Worm (Caenorhabditis elegans) whole organism, late embryonic: ENCODE measurements around the gene mua-6.

ENCODE experiments used
- K02D7.2 ChIP-seq: sonication (generic microtip); optimal IDR thresholded peaks from 2 replicates; lab custom pipeline; 2017; ENCODE audit warnings: mild to moderate bottlenecking, missing genetic modification characterization, missing compliant biosample characterization
- T23F11.4 ChIP-seq: fragments of 200-800 bp; sonication (Bioruptor generic); optimal IDR thresholded peaks from 2 replicates; lab custom pipeline; 2018; ENCODE audit warnings: mild to moderate bottlenecking, missing genetic modification characterization, missing compliant biosample characterization
- ama-1 ChIP-seq: fragments of 150-350 bp; optimal IDR thresholded peaks from 2 replicates; lab custom pipeline; 2014
- nhr-11 ChIP-seq: fragments of 150-350 bp; optimal IDR thresholded peaks from 2 replicates; lab custom pipeline; 2014; ENCODE audit warnings: missing biosample characterization, missing genetic modification characterization
- pat-9 ChIP-seq: fragments of 200-800 bp; sonication (Bioruptor generic); optimal IDR thresholded peaks from 2 replicates; lab custom pipeline; 2018; ENCODE audit warnings: mild to moderate bottlenecking, missing genetic modification characterization, moderate library complexity, missing compliant biosample characterization
- pha-4 ChIP-seq: fragments of 150-350 bp; optimal IDR thresholded peaks from 2 replicates; lab custom pipeline; 2018; ENCODE audit warnings: missing biosample characterization, missing genetic modification reagents, missing genetic modification characterization

DNA sequence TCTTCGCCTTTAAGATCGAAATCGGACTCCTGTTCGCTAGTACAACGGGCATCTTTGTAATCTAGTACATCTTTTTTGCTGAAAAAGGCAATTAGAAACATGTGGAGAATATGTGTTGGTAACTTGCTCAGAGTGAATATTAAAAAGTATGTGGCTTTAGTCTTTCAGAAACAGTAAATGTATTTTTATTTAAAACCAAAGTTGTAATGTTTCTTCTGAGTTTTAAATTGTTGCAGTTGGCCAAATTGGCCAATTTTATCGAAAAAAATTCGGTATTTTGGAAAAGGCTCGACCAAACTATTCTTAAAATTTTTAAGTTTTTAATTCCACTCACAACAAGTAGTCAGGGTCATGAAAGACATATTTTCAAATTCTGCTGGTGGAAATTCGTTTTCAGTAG, 17.6 kb upstream of the mua-6 start, which contains the start of gene F52E10.2:
- TF ChIP-seq K02D7.2 (tag; lab: Kevin White, UChicago) (no peak), pat-9 (tag; lab: Kevin White, UChicago) (no peak), pha-4 (no peak), T23F11.4 (GFP tag; lab: Kevin White, UChicago) (no peak), ama-1 (lab: Kevin White, UChicago) (no peak), nhr-11 (tag; lab: Kevin White, UChicago) (no peak)
